Worm (Caenorhabditis elegans) whole organism, dauer: ENCODE measurements around the gene K01A12.4.

Experiments used
- unc-62 ChIP-seq: sonication (generic microtip); optimal IDR thresholded peaks from 2 replicates; lab custom pipeline; 2017; ENCODE audit warnings: missing biosample characterization, missing genetic modification reagents, missing genetic modification characterization

K01A12.4 gene

ce11 chrX:8585837-8586236, 24.9 kb upstream of the K01A12.4 start, which contains the start of gene F18E9.3:
F18E9.3 (plus strand) TSS chrX:8586147.
- TF ChIP-seq unc-62 (GFP tag; lab: Kevin White, UChicago) = no peak

- no peak for TF ChIP-seq unc-62 (GFP tag; lab: Kevin White, UChicago)
Measured at ce11 chrX:8592881-8593280, 17.8 kb upstream of the K01A12.4 start, which contains the start of gene nlp-7. nlp-7 (plus strand) TSS chrX:8593181.

- no peak for TF ChIP-seq unc-62 (GFP tag; lab: Kevin White, UChicago)
Measured at ce11 chrX:8597647-8598046, 13.1 kb upstream of the K01A12.4 start, which contains the start of gene F18E9.7. F18E9.7 (minus strand) TSS chrX:8597747.

ce11 chrX:8598491-8598890, 12.2 kb upstream of the K01A12.4 start:
- no peak for TF ChIP-seq unc-62 (GFP tag; lab: Kevin White, UChicago)

ce11 chrX:8599725-8600124, 11.0 kb upstream of the K01A12.4 start:
- no peak for TF ChIP-seq unc-62 (GFP tag; lab: Kevin White, UChicago)

ce11 chrX:8601235-8601634, 9.5 kb upstream of the K01A12.4 start, which contains the start of gene F18E9.1:
F18E9.1 (plus strand) TSS chrX:8601535.
- no peak for TF ChIP-seq unc-62 (GFP tag; lab: Kevin White, UChicago)

- no peak for TF ChIP-seq unc-62 (GFP tag; lab: Kevin White, UChicago)
Measured at ce11 chrX:8602722-8603427, 7.8 kb upstream of the K01A12.4 start.

ce11 chrX:8604160-8604559, 6.5 kb upstream of the K01A12.4 start:
- no peak for TF ChIP-seq unc-62 (GFP tag; lab: Kevin White, UChicago)

- TF ChIP-seq unc-62 (GFP tag; lab: Kevin White, UChicago) = no peak
Measured at ce11 chrX:8605005-8605404, 5.7 kb upstream of the K01A12.4 start, which contains the start of the genes H35N09.2 and H35N09.1. H35N09.2 (minus strand) TSS chrX:8605058. H35N09.1 (plus strand) TSS chrX:8605339.

ce11 chrX:8608756-8609155, 1.9 kb upstream of the K01A12.4 start:
- no peak for TF ChIP-seq unc-62 (GFP tag; lab: Kevin White, UChicago)

- TF ChIP-seq unc-62 (GFP tag; lab: Kevin White, UChicago) = no peak
Measured at ce11 chrX:8612278-8612677, 1.6 kb downstream of the K01A12.4 start.

ce11 chrX:8613053-8613452, 2.3 kb downstream of the K01A12.4 start, which contains the start of gene K01A12.2:
K01A12.2 (plus strand) TSS chrX:8613353.
- no peak for TF ChIP-seq unc-62 (GFP tag; lab: Kevin White, UChicago)

ce11 chrX:8623840-8624591, 13.3 kb downstream of the K01A12.4 start:
- TF ChIP-seq unc-62 (GFP tag; lab: Kevin White, UChicago) = no peak

- no peak for TF ChIP-seq unc-62 (GFP tag; lab: Kevin White, UChicago)
Measured at ce11 chrX:8625090-8625489, 14.4 kb downstream of the K01A12.4 start, which contains the start of gene K01A12.3. K01A12.3 (minus strand) TSS chrX:8625190.

ce11 chrX:8638679-8639184, 28.0 kb downstream of the K01A12.4 start:
- no peak for TF ChIP-seq unc-62 (GFP tag; lab: Kevin White, UChicago)

- TF ChIP-seq unc-62 (GFP tag; lab: Kevin White, UChicago) = no peak
Measured at ce11 chrX:8640654-8641053, 29.9 kb downstream of the K01A12.4 start.
